Fruit fly (Drosophila melanogaster): ENCODE data around the gene DIP-theta.

Gene DIP-theta

dm6 chr2L:5610108-5610507, 48.3 kb downstream of the DIP-theta start (continued):
- TF ChIP-seq E2f2 (GFP tag; IDR thresholded peaks at IDR 0.05) = 0 out of 2 replicates have a peak, but pooled peaks have one; percentile 30
- peak; percentile 30; the same call in 1 of the 2 replicates for TF ChIP-seq sisA (GFP tag; IDR thresholded peaks at IDR 0.05)
- TF ChIP-seq sug (tag; optimal IDR thresholded peaks at IDR 0.05) = no peak
- no peak for TF ChIP-seq HLH4C (GFP tag; IDR thresholded peaks at IDR 0.05; ENCODE audit: partially characterized antibody)
- peak in 1 of 3 experiments; percentile 48 for TF ChIP-seq lola (GFP tag; optimal IDR thresholded peaks at IDR 0.05)
- no peak for TF ChIP-seq CG10431 (GFP tag; optimal IDR thresholded peaks at IDR 0.05)
- TF ChIP-seq vvl (GFP tag; IDR thresholded peaks at IDR 0.05) = 0 out of 2 replicates have a peak, but pooled peaks have one; percentile 36
- TF ChIP-seq Fer2 (tag; optimal IDR thresholded peaks at IDR 0.05) = no peak
- TF ChIP-seq ATbp (GFP tag; optimal IDR thresholded peaks at IDR 0.05) = peak; percentile 62
- TF ChIP-seq ttk (GFP tag; IDR thresholded peaks at IDR 0.05) = 0 out of 2 replicates have a peak, but pooled peaks have one; percentile 20
- peak; percentile 15 for TF ChIP-seq oc (tag; optimal IDR thresholded peaks at IDR 0.05)
- peak; percentile 24 for TF ChIP-seq CG6254 (GFP tag; optimal IDR thresholded peaks at IDR 0.05)
- peak; percentile 48 for TF ChIP-seq CG18599 (GFP tag; optimal IDR thresholded peaks at IDR 0.05)
- peak; percentile 28 for TF ChIP-seq CG13424 (tag; optimal IDR thresholded peaks at IDR 0.05)
- TF ChIP-seq CG43689 (GFP tag; IDR thresholded peaks at IDR 0.05) = no peak
- TF ChIP-seq MESR4 (GFP tag; optimal IDR thresholded peaks at IDR 0.05) = no peak
- TF ChIP-seq Sox102F (GFP tag; optimal IDR thresholded peaks at IDR 0.05) = peak; percentile 53
- TF ChIP-seq trem (tag; optimal IDR thresholded peaks at IDR 0.05) = peak; percentile 21
- TF ChIP-seq ken (GFP tag; IDR thresholded peaks at IDR 0.05) = 0 out of 3 replicates have a peak, but pooled peaks have one; percentile 32
- peak; percentile 15; the same call in 1 of the 2 replicates for TF ChIP-seq CG14441 (GFP tag; IDR thresholded peaks at IDR 0.05)
- TF ChIP-seq CG32772 (GFP tag; IDR thresholded peaks at IDR 0.05) = peak; percentile 33; the same call in 1 of the 2 replicates
- peak in 1 of 2 experiments; percentile 35 for TF ChIP-seq dpn (GFP tag; optimal IDR thresholded peaks at IDR 0.05)
- TF ChIP-seq prd (optimal IDR thresholded peaks at IDR 0.05) = no peak
- peak; percentile 47; the same call in 2 of the 3 replicates for TF ChIP-seq prd (GFP tag; IDR thresholded peaks at IDR 0.05)
- TF ChIP-seq Vsx1 (GFP tag; optimal IDR thresholded peaks at IDR 0.05) = peak; percentile 7
- TF ChIP-seq nmo (GFP tag; optimal IDR thresholded peaks at IDR 0.05) = peak; percentile 28
- TF ChIP-seq CG4707 (GFP tag; optimal IDR thresholded peaks at IDR 0.05) = peak; percentile 69
- TF ChIP-seq gem (tag; optimal IDR thresholded peaks at IDR 0.05) = peak; percentile 66
- TF ChIP-seq jing (GFP tag; optimal IDR thresholded peaks at IDR 0.05) = peak; percentile 6
- peak; percentile 60 for TF ChIP-seq lab (GFP tag; optimal IDR thresholded peaks at IDR 0.05)

- no peak for TF ChIP-seq MESR4 (GFP tag; optimal IDR thresholded peaks at IDR 0.05)
- TF ChIP-seq CG2889 (GFP tag; IDR thresholded peaks at IDR 0.05) = no peak
- no peak for TF ChIP-seq CG8281 (tag; optimal IDR thresholded peaks at IDR 0.05)
- TF ChIP-seq Six4 (GFP tag; optimal IDR thresholded peaks at IDR 0.05) = no peak
- no peak for TF ChIP-seq Eip74EF (GFP tag; optimal IDR thresholded peaks at IDR 0.05)
- TF ChIP-seq Side (GFP tag; optimal IDR thresholded peaks at IDR 0.05) = no peak
- no peak for TF ChIP-seq CG17802 (tag; optimal IDR thresholded peaks at IDR 0.05)
- no peak for TF ChIP-seq gfzf (GFP tag; optimal IDR thresholded peaks at IDR 0.05)
- TF ChIP-seq CG8924 (tag; optimal IDR thresholded peaks at IDR 0.05) = no peak
- TF ChIP-seq wek (GFP tag; optimal IDR thresholded peaks at IDR 0.05) = no peak
- TF ChIP-seq vfl (GFP tag; optimal IDR thresholded peaks at IDR 0.05) = no peak
- TF ChIP-seq CG6654 (GFP tag; optimal IDR thresholded peaks at IDR 0.05) = no peak
- no peak for TF ChIP-seq hb (GFP tag; IDR thresholded peaks at IDR 0.05; ENCODE audit: partially characterized antibody)
- no peak for TF ChIP-seq fu2 (GFP tag; optimal IDR thresholded peaks at IDR 0.05)
- TF ChIP-seq CG1602 (GFP tag; optimal IDR thresholded peaks at IDR 0.05) = no peak
- TF ChIP-seq cad (GFP tag; optimal IDR thresholded peaks at IDR 0.05) = no peak
- no peak for TF ChIP-seq CG10274 (GFP tag; optimal IDR thresholded peaks at IDR 0.05)
These were observed 61.8 kb downstream of the DIP-theta start, which contains the start of gene CG18266 for dm6 chr2L:5596533-5596932. TSS of gene CG18266 (plus strand) at chr2L:5596833.

Data from whole organism, embryonic.